Fruit fly (Drosophila melanogaster) whole organism, embryonic: ENCODE results near the gene CG32847.

ENCODE experiments used
- B-H1 ChIP-seq: fragments of 200-800 bp; sonication (Bioruptor generic); IDR thresholded peaks from 3 replicates; pipeline ENCODE4 v1.3.6; 2022; ENCODE audit warnings: missing biosample characterization, missing genetic modification characterization
- C15 ChIP-seq: fragments of 200-800 bp; sonication (Bioruptor generic); IDR thresholded peaks from 3 replicates; pipeline ENCODE4 v1.3.6; 2022; ENCODE audit warnings: missing biosample characterization, missing genetic modification characterization
- CG10147 ChIP-seq: fragments of 200-800 bp; sonication (Bioruptor generic); optimal IDR thresholded peaks from 2 replicates; lab custom pipeline; 2019; ENCODE audit warnings: missing biosample characterization, mild to moderate bottlenecking, missing genetic modification characterization, moderate library complexity
- CG10209 ChIP-seq: fragments of 200-800 bp; sonication (Bioruptor generic); optimal IDR thresholded peaks from 3 replicates; lab custom pipeline; 2017; ENCODE audit warnings: missing biosample characterization, mild to moderate bottlenecking, missing genetic modification characterization, missing genetic modification reagents
- CG11456 ChIP-seq: fragments of 200-800 bp; sonication (Bioruptor generic); IDR thresholded peaks from 3 replicates; pipeline ENCODE4 v1.3.6; 2022; ENCODE audit warnings: missing biosample characterization, missing genetic modification characterization
- CG12155 ChIP-seq: fragments of 200-800 bp; sonication (Bioruptor generic); optimal IDR thresholded peaks from 3 replicates; lab custom pipeline; 2016; ENCODE audit warnings: missing biosample characterization, missing genetic modification characterization
- CG14667 ChIP-seq: fragments of 200-800 bp; sonication (Bioruptor generic); IDR thresholded peaks from 2 replicates; pipeline ENCODE4 v1.3.6; 2022; ENCODE audit warnings: missing biosample characterization, missing genetic modification characterization
- CG15514 ChIP-seq: fragments of 200-800 bp; sonication (Bioruptor generic); optimal IDR thresholded peaks from 3 replicates; lab custom pipeline; 2017; ENCODE audit warnings: missing biosample characterization, missing genetic modification characterization, mild to moderate bottlenecking, moderate library complexity, missing genetic modification reagents
- CG1832 ChIP-seq: fragments of 200-800 bp; sonication (Bioruptor generic); optimal IDR thresholded peaks from 2 replicates; lab custom pipeline; 2017; ENCODE audit warnings: missing biosample characterization, mild to moderate bottlenecking, missing genetic modification characterization, inconsistent platforms
- CG2712 ChIP-seq: fragments of 200-800 bp; optimal IDR thresholded peaks from 3 replicates; lab custom pipeline; 2019; ENCODE audit warnings: missing biosample characterization, mild to moderate bottlenecking, missing genetic modification characterization, moderate library complexity
- CG32767 ChIP-seq: fragments of 200-800 bp; sonication (Bioruptor generic); IDR thresholded peaks from 2 replicates; pipeline ENCODE4 v1.3.6; 2022; ENCODE audit warnings: missing biosample characterization, missing genetic modification characterization
- CG3281 ChIP-seq: fragments of 200-800 bp; sonication (Bioruptor generic); optimal IDR thresholded peaks from 3 replicates; lab custom pipeline; 2017; ENCODE audit warnings: missing biosample characterization, mild to moderate bottlenecking, missing genetic modification characterization
- CG34422 ChIP-seq: fragments of 200-800 bp; sonication (Bioruptor generic); IDR thresholded peaks from 3 replicates; pipeline ENCODE4 v1.3.6; 2022; ENCODE audit warnings: missing biosample characterization, missing genetic modification characterization
- CG4707 ChIP-seq: fragments of 200-800 bp; sonication (Bioruptor generic); optimal IDR thresholded peaks from 2 replicates; lab custom pipeline; 2018; ENCODE audit warnings: missing biosample characterization, mild to moderate bottlenecking, missing genetic modification characterization, moderate library complexity
- CG6854 ChIP-seq: fragments of 200-800 bp; sonication (Bioruptor generic); optimal IDR thresholded peaks from 3 replicates; lab custom pipeline; 2017; ENCODE audit warnings: missing biosample characterization, mild to moderate bottlenecking, missing genetic modification characterization
- CG7928 ChIP-seq: fragments of 200-800 bp; sonication (Bioruptor generic); optimal IDR thresholded peaks from 2 replicates; lab custom pipeline; 2017; ENCODE audit warnings: missing biosample characterization, mild to moderate bottlenecking, missing genetic modification characterization
- CG8290 ChIP-seq, 3 experiments: fragments of 200-800 bp; sonication (Bioruptor generic); optimal IDR thresholded peaks; 2 replicates each; lab custom pipeline; 2016 to 2019; ENCODE audit warnings: missing biosample characterization in 3 of 3, missing genetic modification characterization in 3 of 3, mild to moderate bottlenecking in 2 of 3, moderate library complexity in 1 of 3
- CG8924 ChIP-seq: fragments of 200-800 bp; optimal IDR thresholded peaks from 3 replicates; lab custom pipeline; 2019; ENCODE audit warnings: missing biosample characterization, mild to moderate bottlenecking, missing genetic modification characterization, moderate library complexity
- CrebB ChIP-seq: fragments of 200-800 bp; sonication (Bioruptor generic); optimal IDR thresholded peaks from 3 replicates; lab custom pipeline; 2018; ENCODE audit warnings: missing biosample characterization, mild to moderate bottlenecking, missing genetic modification characterization
- ERR ChIP-seq: fragments of 200-800 bp; sonication (Bioruptor generic); optimal IDR thresholded peaks from 2 replicates; lab custom pipeline; 2016; ENCODE audit warnings: missing biosample characterization, missing genetic modification characterization
- Ets97D ChIP-seq: fragments of 200-800 bp; sonication (Bioruptor generic); optimal IDR thresholded peaks from 3 replicates; lab custom pipeline; 2016; ENCODE audit warnings: missing biosample characterization, missing genetic modification characterization
- Fer3 ChIP-seq: fragments of 200-800 bp; sonication (Bioruptor generic); optimal IDR thresholded peaks from 2 replicates; lab custom pipeline; 2018; ENCODE audit warnings: missing biosample characterization, mild to moderate bottlenecking, missing genetic modification characterization, moderate library complexity
- HmgD ChIP-seq: fragments of 200-800 bp; sonication (Bioruptor generic); optimal IDR thresholded peaks from 3 replicates; lab custom pipeline; 2016; ENCODE audit warnings: missing biosample characterization, missing genetic modification characterization
- HmgZ ChIP-seq: fragments of 200-800 bp; sonication (Bioruptor generic); optimal IDR thresholded peaks from 2 replicates; lab custom pipeline; 2018; ENCODE audit warnings: missing biosample characterization, mild to moderate bottlenecking, missing genetic modification characterization
- Hr51 ChIP-seq, 2 experiments: fragments of 200-800 bp; sonication (Bioruptor generic); optimal IDR thresholded peaks; 2 replicates in 1 of 2; 3 replicates in 1 of 2; lab custom pipeline; 2016 to 2018; ENCODE audit warnings: missing biosample characterization in 2 of 2, missing genetic modification characterization in 2 of 2, mild to moderate bottlenecking in 1 of 2, moderate library complexity in 1 of 2
- Max ChIP-seq: fragments of 200-800 bp; sonication (Bioruptor generic); optimal IDR thresholded peaks from 2 replicates; lab custom pipeline; 2016; ENCODE audit warnings: missing biosample characterization, mild to moderate bottlenecking, missing genetic modification characterization
- Med ChIP-seq: fragments of 200-800 bp; sonication (Bioruptor generic); peaks from one replicate; lab custom pipeline; 2016; ENCODE audit warnings: missing biosample characterization, missing genetic modification characterization, mild to moderate bottlenecking, inconsistent platforms, moderate library complexity
- Rx ChIP-seq: fragments of 200-800 bp; sonication (Bioruptor generic); IDR thresholded peaks from 2 replicates; pipeline ENCODE4 v1.3.6; 2022; ENCODE audit warnings: missing biosample characterization, missing genetic modification characterization
- amos ChIP-seq: fragments of 200-800 bp; sonication (Bioruptor generic); IDR thresholded peaks from 2 replicates; pipeline ENCODE4 v1.3.6; 2022; ENCODE audit warnings: missing biosample characterization, missing genetic modification characterization; ENCODE audit not compliant: partially characterized antibody
- bbx ChIP-seq: fragments of 200-800 bp; sonication (Bioruptor generic); IDR thresholded peaks from 2 replicates; pipeline ENCODE4 v1.3.6; 2022; ENCODE audit warnings: missing biosample characterization, missing genetic modification characterization; ENCODE audit not compliant: partially characterized antibody
- cwo ChIP-seq: fragments of 200-800 bp; sonication (Bioruptor generic); optimal IDR thresholded peaks from 3 replicates; lab custom pipeline; 2017; ENCODE audit warnings: missing biosample characterization, missing genetic modification characterization, mild to moderate bottlenecking, moderate library complexity, missing genetic modification reagents
- dysf ChIP-seq: fragments of 200-800 bp; sonication (Bioruptor generic); IDR thresholded peaks from 3 replicates; pipeline ENCODE4 v1.3.6; 2022; ENCODE audit warnings: missing biosample characterization, missing genetic modification characterization
- hb ChIP-seq: fragments of 200-800 bp; sonication (Bioruptor generic); IDR thresholded peaks from 3 replicates; pipeline ENCODE4 v1.3.6; 2022; ENCODE audit warnings: missing biosample characterization, missing genetic modification characterization; ENCODE audit not compliant: partially characterized antibody
- klu ChIP-seq: fragments of 200-800 bp; sonication (Bioruptor generic); IDR thresholded peaks from 2 replicates; pipeline ENCODE4 v1.3.6; 2022; ENCODE audit warnings: missing biosample characterization, missing genetic modification characterization
- lbe ChIP-seq: fragments of 200-800 bp; sonication (Bioruptor generic); optimal IDR thresholded peaks from 2 replicates; lab custom pipeline; 2016; ENCODE audit warnings: missing biosample characterization, mild to moderate bottlenecking, missing genetic modification characterization
- lilli ChIP-seq: fragments of 200-800 bp; sonication (Bioruptor generic); optimal IDR thresholded peaks from 3 replicates; lab custom pipeline; 2016; ENCODE audit warnings: missing biosample characterization, missing genetic modification characterization
- pan ChIP-seq, 4 experiments: fragments of >200 bp in 3 of 4; fragments of 200-800 bp in 1 of 4; sonication (Bioruptor generic) in 1 of 4; optimal IDR thresholded peaks in 3 of 4; IDR thresholded peaks in 1 of 4; 2 replicates each; pipeline versions ENCODE4 v1.3.6 to Lab custom; 2017 to 2022; ENCODE audit warnings: missing biosample characterization in 2 of 4, missing genetic modification characterization in 2 of 4, mixed read lengths in 1 of 4
- prd ChIP-seq, 3 experiments: fragments of >200 bp in 2 of 3; fragments of 200-800 bp in 1 of 3; sonication (Bioruptor generic) in 1 of 3; optimal IDR thresholded peaks in 2 of 3; IDR thresholded peaks in 1 of 3; 2 replicates in 2 of 3; 3 replicates in 1 of 3; pipeline versions ENCODE4 v1.3.6 to Lab custom; 2017 to 2022; ENCODE audit warnings: missing biosample characterization in 1 of 3, missing genetic modification characterization in 1 of 3
- row ChIP-seq: fragments of 200-800 bp; sonication (Bioruptor generic); IDR thresholded peaks from 3 replicates; pipeline ENCODE4 v1.3.6; 2022; ENCODE audit warnings: missing biosample characterization, missing genetic modification characterization
- scrt ChIP-seq: fragments of 200-800 bp; sonication (Bioruptor generic); optimal IDR thresholded peaks from 2 replicates; lab custom pipeline; 2018; ENCODE audit warnings: missing biosample characterization, mild to moderate bottlenecking, missing genetic modification characterization, moderate library complexity
- seq ChIP-seq: fragments of 200-800 bp; sonication (Bioruptor generic); IDR thresholded peaks from 2 replicates; pipeline ENCODE4 v1.3.6; 2022; ENCODE audit warnings: missing biosample characterization, missing genetic modification characterization
- slp2 ChIP-seq: fragments of 200-800 bp; sonication (Bioruptor generic); optimal IDR thresholded peaks from 2 replicates; lab custom pipeline; 2016; ENCODE audit warnings: missing biosample characterization, missing genetic modification characterization
- ssp ChIP-seq: fragments of 200-800 bp; sonication (Bioruptor generic); IDR thresholded peaks from 2 replicates; pipeline ENCODE4 v1.3.6; 2022; ENCODE audit warnings: missing biosample characterization, missing genetic modification characterization
- tx ChIP-seq: fragments of 200-800 bp; sonication (Bioruptor generic); optimal IDR thresholded peaks from 2 replicates; lab custom pipeline; 2016; ENCODE audit warnings: missing biosample characterization, missing genetic modification characterization
- wor ChIP-seq: fragments of 200-800 bp; sonication (Bioruptor generic); IDR thresholded peaks from 2 replicates; pipeline ENCODE4 v1.3.6; 2022; ENCODE audit warnings: missing biosample characterization, missing genetic modification characterization

CG32847 gene

DNA sequence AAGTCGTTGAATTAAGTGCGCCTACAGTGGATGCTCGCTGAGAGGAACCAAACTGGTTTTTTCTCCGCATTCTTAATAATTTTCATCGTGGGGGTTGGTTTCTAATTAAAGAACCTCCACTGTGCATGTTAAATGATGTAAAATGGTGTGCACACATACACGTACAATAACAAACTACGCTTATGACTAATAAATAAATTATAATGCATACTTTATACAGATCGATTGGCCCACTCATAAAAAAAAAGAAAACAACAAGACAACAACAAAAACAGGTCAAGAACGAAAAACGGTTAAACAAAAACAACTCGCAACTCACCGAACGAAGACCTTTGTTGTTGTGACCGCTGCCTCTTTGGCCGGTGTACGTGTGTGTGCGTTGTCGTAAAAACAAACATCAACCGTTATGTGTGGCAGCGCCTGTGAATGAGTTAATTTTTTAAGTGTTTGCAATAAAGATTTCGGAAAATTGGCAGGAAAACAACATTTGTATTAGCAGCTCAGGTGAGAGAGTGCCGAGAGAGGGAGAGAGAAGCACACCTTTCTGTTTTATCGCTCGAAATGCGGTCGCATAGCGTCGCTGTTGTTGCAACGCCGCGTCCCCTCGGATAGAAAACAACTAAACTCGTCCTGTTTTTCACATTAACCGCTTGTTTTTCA lies 27.3 kb upstream of the CG32847 start (continued):
- TF ChIP-seq lilli (GFP tag; lab: Kevin White, UChicago), result peak; percentile 21
- no peak for TF ChIP-seq klu (GFP tag; lab: Robert Waterston, UW)
- peak; percentile 5 for TF ChIP-seq Fer3 (tag; lab: Kevin White, UChicago)
- peak; percentile 45; the same call in 1 of the 3 replicates for TF ChIP-seq row (GFP tag; lab: Robert Waterston, UW)
- TF ChIP-seq CG2712 (tag; lab: Kevin White, UChicago), result peak; percentile 19
- no peak for TF ChIP-seq pan (optimal IDR thresholded peaks at IDR 0.05; lab: Kevin White, UChicago)
- peak in 1 of 2 experiments; percentile 16 for TF ChIP-seq pan (GFP tag; optimal IDR thresholded peaks at IDR 0.05 in 1 of 2, IDR thresholded peaks at IDR 0.05 in 1 of 2)
- TF ChIP-seq HmgZ (tag; lab: Kevin White, UChicago), result peak; percentile 6
- peak; percentile 2 for TF ChIP-seq CG3281
- TF ChIP-seq Med, result peak; percentile 84
- no peak for TF ChIP-seq CG8290 (GFP tag; optimal IDR thresholded peaks at IDR 0.05; lab: Kevin White, UChicago)
- TF ChIP-seq CG8290 (tag; optimal IDR thresholded peaks at IDR 0.05; lab: Kevin White, UChicago), result no peak
- TF ChIP-seq CG8924 (tag; lab: Kevin White, UChicago), result peak; percentile 26

DNA sequence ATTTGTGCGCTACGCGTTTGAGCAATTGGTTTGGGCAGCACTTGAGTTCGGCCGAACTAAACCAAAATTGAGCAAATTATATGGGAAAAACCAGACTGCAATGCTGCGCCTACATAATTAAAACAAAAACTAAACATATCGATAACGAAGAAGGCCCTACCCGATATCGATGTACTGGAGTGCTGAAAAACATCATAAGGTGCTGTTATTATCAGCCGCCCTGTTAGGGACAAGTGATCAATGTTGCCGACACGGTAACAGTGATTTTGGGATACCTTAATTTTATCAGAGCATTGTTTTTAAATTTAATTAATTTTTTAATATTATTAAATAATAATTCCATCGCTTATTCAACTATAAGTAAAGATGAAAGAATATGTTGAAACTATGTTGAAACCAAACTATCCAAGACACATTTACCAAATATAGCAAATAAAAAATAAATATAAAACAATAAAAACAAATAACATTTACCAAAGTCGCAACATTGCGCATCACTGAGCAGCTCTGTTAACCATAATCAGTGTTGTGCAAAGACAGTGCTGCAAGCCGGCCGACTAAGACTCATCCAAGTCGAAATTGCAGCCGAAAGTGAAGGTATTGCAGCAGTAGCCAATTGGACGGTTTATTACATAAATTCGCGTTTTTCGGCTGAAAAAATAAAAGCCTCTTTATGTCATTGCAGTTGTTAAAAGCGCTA lies 26.6 kb upstream of the CG32847 start, which contains the start of the genes sstn, Plp and GlyRS:
Gene sstn (minus strand): TSS at position 131 of the 700 bp plus-strand sequence.
Gene Plp (minus strand): TSS at position 136 of the 700 bp plus-strand sequence.
Gene GlyRS (plus strand): TSS at position 554 of the 700 bp plus-strand sequence.
- TF ChIP-seq hb (GFP tag; lab: Robert Waterston, UW), result no peak
- TF ChIP-seq CG32767 (GFP tag; lab: Robert Waterston, UW), result no peak
- no peak for TF ChIP-seq CG6854 (GFP tag; lab: Kevin White, UChicago)
- no peak for TF ChIP-seq CG7928 (GFP tag; lab: Kevin White, UChicago)
- peak; percentile 29 for TF ChIP-seq CG10209
- TF ChIP-seq CG14667 (GFP tag; lab: Robert Waterston, UW), result no peak
- TF ChIP-seq Ets97D, result no peak
- no peak for TF ChIP-seq prd (optimal IDR thresholded peaks at IDR 0.05; lab: Kevin White, UChicago)
- TF ChIP-seq prd (GFP tag; IDR thresholded peaks at IDR 0.05; lab: Robert Waterston, UW), result no peak
- TF ChIP-seq CG1832 (GFP tag; lab: Kevin White, UChicago), result no peak
- TF ChIP-seq HmgD (GFP tag; lab: Kevin White, UChicago), result no peak
- TF ChIP-seq CrebB (tag; lab: Kevin White, UChicago), result no peak
- TF ChIP-seq ERR (GFP tag; lab: Kevin White, UChicago), result no peak
- TF ChIP-seq CG34422 (GFP tag; lab: Robert Waterston, UW), result peak; percentile 41; the same call in 1 of the 3 replicates
- TF ChIP-seq CG10147, result peak; percentile 58
- no peak for TF ChIP-seq Rx (GFP tag; lab: Robert Waterston, UW)
- no peak for TF ChIP-seq slp2 (GFP tag; lab: Kevin White, UChicago)
- no peak for TF ChIP-seq dysf (GFP tag; lab: Robert Waterston, UW)
- no peak for TF ChIP-seq klu (GFP tag; lab: Robert Waterston, UW)
- no peak for TF ChIP-seq CG11456
- no peak for TF ChIP-seq wor (GFP tag; lab: Robert Waterston, UW)
- peak in 1 of 2 experiments; percentile 30 for TF ChIP-seq Hr51 (GFP tag; optimal IDR thresholded peaks at IDR 0.05; lab: Kevin White, UChicago)
- TF ChIP-seq lbe, result peak; percentile 2
- no peak for TF ChIP-seq ssp (GFP tag; lab: Robert Waterston, UW)
- TF ChIP-seq scrt (GFP tag; lab: Kevin White, UChicago), result no peak
- TF ChIP-seq tx (GFP tag; lab: Kevin White, UChicago), result no peak
- no peak for TF ChIP-seq cwo (GFP tag; lab: Kevin White, UChicago)
- peak; percentile 69 for TF ChIP-seq bbx (GFP tag; lab: Robert Waterston, UW)
- peak; percentile 61 for TF ChIP-seq amos (GFP tag; lab: Robert Waterston, UW)
- TF ChIP-seq Max (GFP tag; lab: Kevin White, UChicago), result peak; percentile 50
- TF ChIP-seq CG12155 (GFP tag; lab: Kevin White, UChicago), result peak; percentile 31
- peak; percentile 40 for TF ChIP-seq CG15514
- TF ChIP-seq CG4707 (GFP tag; lab: Kevin White, UChicago), result no peak
- no peak for TF ChIP-seq seq
- TF ChIP-seq B-H1 (GFP tag; lab: Robert Waterston, UW), result no peak
- TF ChIP-seq C15 (GFP tag; lab: Robert Waterston, UW), result no peak
